Worm (Caenorhabditis elegans) whole organism, young adult: ENCODE measurements around the gene R12C12.7.

Experiments
- B0019.2 ChIP-seq: fragments of 200-800 bp; sonication (Bioruptor generic); conservative IDR thresholded peaks from 2 replicates; pipeline ENCODE4 v1.3.6; 2022; ENCODE audit warnings: missing genetic modification reagents, missing genetic modification characterization, missing compliant biosample characterization
- C06A6.2 ChIP-seq: fragments of 200-800 bp; sonication (Bioruptor generic); conservative IDR thresholded peaks from 2 replicates; pipeline ENCODE4 v1.3.6; 2022; ENCODE audit warnings: missing genetic modification characterization, missing compliant biosample characterization
- F10E7.11 ChIP-seq: sonication (generic microtip); optimal IDR thresholded peaks from 2 replicates; lab custom pipeline; 2017; ENCODE audit warnings: mild to moderate bottlenecking, missing genetic modification characterization, moderate library complexity, missing compliant biosample characterization
- F49E8.2 ChIP-seq: sonication (generic microtip); optimal IDR thresholded peaks from 3 replicates; lab custom pipeline; 2017; ENCODE audit warnings: missing genetic modification characterization, mild to moderate bottlenecking, missing compliant biosample characterization, antibody characterized with exemption, moderate library complexity; ENCODE audit not compliant: insufficient read depth
- F57A8.1 ChIP-seq: fragments of 200-800 bp; sonication (Bioruptor generic); optimal IDR thresholded peaks from 2 replicates; lab custom pipeline; 2018; ENCODE audit warnings: mild to moderate bottlenecking, missing genetic modification characterization, moderate library complexity, missing compliant biosample characterization
- K12H6.12 ChIP-seq: fragments of 200-800 bp; sonication (Bioruptor generic); optimal IDR thresholded peaks from 2 replicates; lab custom pipeline; 2018; ENCODE audit warnings: mild to moderate bottlenecking, missing genetic modification characterization, missing compliant biosample characterization
- T26A5.8 ChIP-seq: sonication (generic microtip); optimal IDR thresholded peaks from 2 replicates; lab custom pipeline; 2016; ENCODE audit warnings: missing genetic modification characterization, missing compliant biosample characterization
- Y53F4B.3 ChIP-seq: fragments of 200-800 bp; sonication (Bioruptor generic); IDR thresholded peaks from 2 replicates; pipeline ENCODE4 v1.3.6; 2022; ENCODE audit warnings: missing genetic modification reagents, missing genetic modification characterization, missing compliant biosample characterization
- Y56A3A.18 ChIP-seq: fragments of 200-800 bp; sonication (Bioruptor generic); IDR thresholded peaks from 2 replicates; pipeline ENCODE4 v1.3.6; 2022; ENCODE audit warnings: missing genetic modification reagents, missing genetic modification characterization, missing compliant biosample characterization
- Y79H2A.3 ChIP-seq: fragments of 200-800 bp; sonication (Bioruptor generic); conservative IDR thresholded peaks from 2 replicates; pipeline ENCODE4 v1.3.6; 2022; ENCODE audit warnings: missing genetic modification reagents, missing genetic modification characterization, missing compliant biosample characterization
- Y95B8A.8 ChIP-seq: fragments of 200-800 bp; sonication (Bioruptor generic); IDR thresholded peaks from 2 replicates; pipeline ENCODE4 v1.3.6; 2022; ENCODE audit warnings: missing genetic modification reagents, missing genetic modification characterization, missing compliant biosample characterization
- ZK185.1 ChIP-seq: sonication (generic microtip); optimal IDR thresholded peaks from 2 replicates; lab custom pipeline; 2016; ENCODE audit warnings: mild to moderate bottlenecking, missing genetic modification characterization, missing compliant biosample characterization; ENCODE audit not compliant: poor library complexity, severe bottlenecking
- akir-1 ChIP-seq: fragments of 200-800 bp; sonication (Bioruptor generic); optimal IDR thresholded peaks from 2 replicates; lab custom pipeline; 2018; ENCODE audit warnings: mild to moderate bottlenecking, missing genetic modification characterization, moderate library complexity, missing compliant biosample characterization
- ama-1 ChIP-seq, 3 experiments: fragments of 150-350 bp in 1 of 3; sonication (generic microtip) in 2 of 3; optimal IDR thresholded peaks; 2 replicates each; lab custom pipeline; 2014 to 2018; ENCODE audit warnings: missing biosample characterization in 2 of 3, missing genetic modification characterization in 2 of 3, missing genetic modification reagents in 2 of 3
- attf-6 ChIP-seq: fragments of 200-800 bp; sonication (Bioruptor generic); IDR thresholded peaks from 2 replicates; pipeline ENCODE4 v1.3.6; 2022; ENCODE audit warnings: missing genetic modification reagents, missing genetic modification characterization, missing compliant biosample characterization
- cebp-1 ChIP-seq, 2 experiments: fragments of 200-800 bp in 1 of 2; sonication (Bioruptor generic) in 1 of 2; sonication (generic microtip) in 1 of 2; IDR thresholded peaks in 1 of 2; optimal IDR thresholded peaks in 1 of 2; 2 replicates each; pipeline versions ENCODE4 v1.3.6 to Lab custom; 2017 to 2022; ENCODE audit warnings: missing compliant biosample characterization in 2 of 2, missing genetic modification characterization in 2 of 2, mild to moderate bottlenecking in 1 of 2, missing genetic modification reagents in 1 of 2, moderate library complexity in 1 of 2
- cebp-2 ChIP-seq: fragments of 200-800 bp; sonication (Bioruptor generic); IDR thresholded peaks from 2 replicates; pipeline ENCODE4 v1.3.6; 2022; ENCODE audit warnings: missing genetic modification characterization, missing compliant biosample characterization
- ceh-79 ChIP-seq: sonication (generic microtip); optimal IDR thresholded peaks from 2 replicates; lab custom pipeline; 2017; ENCODE audit warnings: mild to moderate bottlenecking, missing genetic modification characterization, missing compliant biosample characterization
- chd-7 ChIP-seq: sonication (generic microtip); optimal IDR thresholded peaks from 2 replicates; lab custom pipeline; 2016; ENCODE audit warnings: mild to moderate bottlenecking, missing genetic modification characterization, moderate library complexity, missing compliant biosample characterization
- dox-1 ChIP-seq: fragments of 200-800 bp; sonication (Bioruptor generic); IDR thresholded peaks from 2 replicates; pipeline ENCODE4 v1.3.6; 2022; ENCODE audit warnings: missing genetic modification reagents, missing genetic modification characterization, missing compliant biosample characterization
- dpl-1 ChIP-seq: fragments of 150-350 bp; optimal IDR thresholded peaks from 2 replicates; lab custom pipeline; 2014; ENCODE audit warnings: missing biosample characterization, missing genetic modification reagents, missing genetic modification characterization
- hlh-26 ChIP-seq: fragments of 200-800 bp; sonication (Bioruptor generic); conservative IDR thresholded peaks from 2 replicates; pipeline ENCODE4 v1.3.6; 2022; ENCODE audit warnings: missing genetic modification reagents, missing genetic modification characterization, missing compliant biosample characterization
- let-526 ChIP-seq: fragments of 200-800 bp; sonication (Bioruptor generic); IDR thresholded peaks from 2 replicates; pipeline ENCODE4 v1.3.6; 2022; ENCODE audit warnings: missing genetic modification reagents, missing genetic modification characterization, missing compliant biosample characterization
- let-607 ChIP-seq, 2 experiments: fragments of 200-800 bp in 1 of 2; sonication (Bioruptor generic) in 1 of 2; sonication (generic microtip) in 1 of 2; optimal IDR thresholded peaks; 2 replicates each; lab custom pipeline; 2016 to 2018; ENCODE audit warnings: mild to moderate bottlenecking in 2 of 2, missing compliant biosample characterization in 2 of 2, missing genetic modification characterization in 2 of 2, moderate library complexity in 2 of 2, missing genotype in 1 of 2
- lin-26 ChIP-seq: fragments of 200-800 bp; sonication (Bioruptor generic); IDR thresholded peaks from 2 replicates; pipeline ENCODE4 v1.3.6; 2022; ENCODE audit warnings: missing genetic modification reagents, missing genetic modification characterization, missing compliant biosample characterization
- lin-40 ChIP-seq: sonication (generic microtip); optimal IDR thresholded peaks from 2 replicates; lab custom pipeline; 2016; ENCODE audit warnings: missing genetic modification characterization, mild to moderate bottlenecking, missing compliant biosample characterization, missing genotype, missing genetic modification reagents
- lin-54 ChIP-seq: fragments of 200-800 bp; sonication (Bioruptor generic); optimal IDR thresholded peaks from 2 replicates; lab custom pipeline; 2018; ENCODE audit warnings: mild to moderate bottlenecking, missing genetic modification characterization, missing compliant biosample characterization
- lsl-1 ChIP-seq: fragments of 200-800 bp; sonication (Bioruptor generic); optimal IDR thresholded peaks from 2 replicates; lab custom pipeline; 2018; ENCODE audit warnings: mild to moderate bottlenecking, missing genetic modification characterization, moderate library complexity, missing compliant biosample characterization
- madf-3 ChIP-seq: fragments of 200-800 bp; sonication (Bioruptor generic); IDR thresholded peaks from 2 replicates; pipeline ENCODE4 v1.3.6; 2022; ENCODE audit warnings: missing genetic modification reagents, missing genetic modification characterization, missing compliant biosample characterization
- mxl-1 ChIP-seq: sonication (generic microtip); optimal IDR thresholded peaks from 2 replicates; lab custom pipeline; 2016; ENCODE audit warnings: missing genetic modification characterization, missing compliant biosample characterization
- nhr-27 ChIP-seq: fragments of 200-800 bp; sonication (Bioruptor generic); optimal IDR thresholded peaks from 2 replicates; lab custom pipeline; 2018; ENCODE audit warnings: mild to moderate bottlenecking, missing genetic modification characterization, moderate library complexity, missing compliant biosample characterization
- nhr-80 ChIP-seq: sonication (generic microtip); optimal IDR thresholded peaks from 2 replicates; lab custom pipeline; 2016; ENCODE audit warnings: missing genetic modification characterization, missing compliant biosample characterization
- nhr-90 ChIP-seq: sonication (generic microtip); optimal IDR thresholded peaks from 2 replicates; lab custom pipeline; 2016; ENCODE audit warnings: missing genotype, mild to moderate bottlenecking, missing genetic modification characterization, missing compliant biosample characterization
- pbrm-1 ChIP-seq: fragments of 200-800 bp; sonication (Bioruptor generic); IDR thresholded peaks from 2 replicates; pipeline ENCODE4 v1.3.6; 2022; ENCODE audit warnings: missing genetic modification reagents, missing genetic modification characterization, missing compliant biosample characterization
- rcor-1 ChIP-seq: fragments of 200-800 bp; sonication (Bioruptor generic); IDR thresholded peaks from 2 replicates; pipeline ENCODE4 v1.3.6; 2022; ENCODE audit warnings: missing genetic modification reagents, missing genetic modification characterization, missing compliant biosample characterization
- rec-8 ChIP-seq, 2 experiments: sonication (generic microtip); optimal IDR thresholded peaks; 2 replicates each; lab custom pipeline; 2016; ENCODE audit warnings: mild to moderate bottlenecking in 2 of 2, missing genetic modification characterization in 2 of 2, missing genetic modification reagents in 2 of 2, missing genotype in 2 of 2, missing biosample characterization in 1 of 2, missing compliant biosample characterization in 1 of 2, moderate library complexity in 1 of 2
- repo-1 ChIP-seq: sonication (generic microtip); optimal IDR thresholded peaks from 2 replicates; lab custom pipeline; 2017; ENCODE audit warnings: mild to moderate bottlenecking, missing genetic modification characterization, missing compliant biosample characterization
- sdz-38 ChIP-seq: sonication (generic microtip); optimal IDR thresholded peaks from 2 replicates; lab custom pipeline; 2016; ENCODE audit warnings: missing genotype, missing genetic modification characterization, missing compliant biosample characterization
- somi-1 ChIP-seq: fragments of 200-800 bp; sonication (Bioruptor generic); optimal IDR thresholded peaks from 2 replicates; lab custom pipeline; 2018; ENCODE audit warnings: mild to moderate bottlenecking, missing genetic modification characterization, missing compliant biosample characterization
- tbp1 ChIP-seq: fragments of 200-800 bp; sonication (Bioruptor generic); optimal IDR thresholded peaks from 2 replicates; lab custom pipeline; 2018; ENCODE audit warnings: mild to moderate bottlenecking, missing genetic modification characterization, missing compliant biosample characterization
- tlf-1 ChIP-seq: fragments of 200-800 bp; sonication (Bioruptor generic); optimal IDR thresholded peaks from 2 replicates; lab custom pipeline; 2018; ENCODE audit warnings: mild to moderate bottlenecking, missing genetic modification characterization, missing compliant biosample characterization
- xnd-1 ChIP-seq: sonication (generic microtip); optimal IDR thresholded peaks from 2 replicates; lab custom pipeline; 2016; ENCODE audit warnings: missing genotype, missing genetic modification reagents, missing genetic modification characterization, missing compliant biosample characterization
- zfh-2 ChIP-seq: fragments of 200-800 bp; sonication (Bioruptor generic); conservative IDR thresholded peaks from 2 replicates; pipeline ENCODE4 v1.3.6; 2022; ENCODE audit warnings: missing genetic modification reagents, missing genetic modification characterization, missing compliant biosample characterization
- ztf-18 ChIP-seq: sonication (generic microtip); optimal IDR thresholded peaks from 2 replicates; lab custom pipeline; 2016; ENCODE audit warnings: missing genotype, mild to moderate bottlenecking, missing genetic modification characterization, missing compliant biosample characterization
- ztf-22 ChIP-seq: fragments of 200-800 bp; sonication (Bioruptor generic); optimal IDR thresholded peaks from 2 replicates; lab custom pipeline; 2018; ENCODE audit warnings: mild to moderate bottlenecking, missing genetic modification characterization, moderate library complexity, missing compliant biosample characterization
- ztf-25 ChIP-seq: fragments of 200-800 bp; sonication (Bioruptor generic); IDR thresholded peaks from 2 replicates; pipeline ENCODE4 v1.3.6; 2022; ENCODE audit warnings: missing genetic modification reagents, missing genetic modification characterization, missing compliant biosample characterization
- ztf-26 ChIP-seq: sonication (generic microtip); optimal IDR thresholded peaks from 2 replicates; lab custom pipeline; 2017; ENCODE audit warnings: missing genetic modification characterization, missing compliant biosample characterization

Gene R12C12.7

ce11 chrII:6047639-6048159, 8.1 kb downstream of the R12C12.7 start, which contains the start of the genes R12C12.6 and ran-5:
Gene R12C12.6, minus strand, starts transcription at chrII:6047867.
Gene ran-5, plus strand, starts transcription at chrII:6048109.
- TF ChIP-seq lsl-1 (GFP tag; lab: Kevin White, UChicago) = peak; percentile 72
- TF ChIP-seq dox-1 (GFP tag; lab: Robert Waterston, UW) = peak; percentile 88; the same call in 1 of the 2 replicates
- peak; percentile 81 for TF ChIP-seq Y56A3A.18 (GFP tag; lab: Robert Waterston, UW)
- peak; percentile 66 for TF ChIP-seq xnd-1
- no peak for TF ChIP-seq T26A5.8
- no peak for TF ChIP-seq cebp-1 (GFP tag; IDR thresholded peaks at IDR 0.05; lab: Robert Waterston, UW)
- TF ChIP-seq cebp-1 (tag; optimal IDR thresholded peaks at IDR 0.05; lab: Kevin White, UChicago) = peak; percentile 80
- peak; percentile 23 for TF ChIP-seq K12H6.12
- TF ChIP-seq Y95B8A.8 (GFP tag; lab: Robert Waterston, UW) = no peak; the same call in 1 of the 2 replicates
- TF ChIP-seq lin-54 (GFP tag; lab: Kevin White, UChicago) = peak; percentile 82
- TF ChIP-seq cebp-2 = 0 out of 2 replicates have a peak, but pooled peaks have one; percentile 68
- TF ChIP-seq F57A8.1 (GFP tag; lab: Kevin White, UChicago) = no peak
- TF ChIP-seq lin-40 (tag; lab: Kevin White, UChicago) = peak; percentile 90
- TF ChIP-seq somi-1 (GFP tag; lab: Kevin White, UChicago) = no peak
- no peak for TF ChIP-seq akir-1 (GFP tag; lab: Kevin White, UChicago)
- peak; percentile 89 for TF ChIP-seq pbrm-1
- TF ChIP-seq F49E8.2 = peak; percentile 52
- TF ChIP-seq nhr-90 (tag; lab: Kevin White, UChicago) = no peak
- TF ChIP-seq zfh-2 (GFP tag; lab: Robert Waterston, UW) = no peak
- no peak for TF ChIP-seq sdz-38 (tag; lab: Kevin White, UChicago)
- no peak for TF ChIP-seq hlh-26 (GFP tag; lab: Robert Waterston, UW)
- TF ChIP-seq lin-26 = no peak
- no peak for TF ChIP-seq ztf-26 (tag; lab: Kevin White, UChicago)
- peak; percentile 98 for TF ChIP-seq ztf-18 (tag; lab: Kevin White, UChicago)
- TF ChIP-seq ztf-25 (GFP tag; lab: Robert Waterston, UW) = no peak
- peak; percentile 21 for TF ChIP-seq chd-7 (tag; lab: Kevin White, UChicago)
- TF ChIP-seq tbp1 (GFP tag; lab: Kevin White, UChicago) = peak; percentile 60
- TF ChIP-seq nhr-80 = peak; percentile 46
- peak in 1 of 2 experiments; percentile 69 for TF ChIP-seq let-607 (tag; optimal IDR thresholded peaks at IDR 0.05; lab: Kevin White, UChicago)
- no peak for TF ChIP-seq Y53F4B.3 (GFP tag; lab: Robert Waterston, UW)
- TF ChIP-seq nhr-27 (tag; lab: Kevin White, UChicago) = no peak
- TF ChIP-seq rcor-1 (GFP tag; lab: Robert Waterston, UW) = peak; percentile 69
- peak; percentile 73 for TF ChIP-seq repo-1 (tag; lab: Kevin White, UChicago)
- no peak for TF ChIP-seq Y79H2A.3
- no peak for TF ChIP-seq F10E7.11 (tag; lab: Kevin White, UChicago)
- TF ChIP-seq let-526 (GFP tag; lab: Robert Waterston, UW) = no peak
- peak; percentile 50; the same call in 1 of the 2 replicates for TF ChIP-seq C06A6.2 (GFP tag; lab: Robert Waterston, UW)
- TF ChIP-seq ama-1 (optimal IDR thresholded peaks at IDR 0.05; lab: Kevin White, UChicago) = no peak
- no peak for TF ChIP-seq ama-1 (GFP tag; optimal IDR thresholded peaks at IDR 0.05; lab: Kevin White, UChicago)
- peak in 1 of 2 experiments; percentile 15 for TF ChIP-seq rec-8 (tag; optimal IDR thresholded peaks at IDR 0.05; lab: Kevin White, UChicago)
- TF ChIP-seq ZK185.1 (tag; lab: Kevin White, UChicago) = peak; percentile 68
- TF ChIP-seq dpl-1 (GFP tag; lab: Kevin White, UChicago) = peak; percentile 27
- TF ChIP-seq tlf-1 (GFP tag; lab: Kevin White, UChicago) = peak; percentile 73
- no peak for TF ChIP-seq ztf-22 (GFP tag; lab: Kevin White, UChicago)
- no peak for TF ChIP-seq attf-6 (GFP tag; lab: Robert Waterston, UW)
- no peak for TF ChIP-seq mxl-1 (tag; lab: Kevin White, UChicago)
- TF ChIP-seq madf-3 = no peak
- TF ChIP-seq B0019.2 (GFP tag; lab: Robert Waterston, UW) = no peak
- TF ChIP-seq ceh-79 (tag; lab: Kevin White, UChicago) = no peak
